Fruit fly (Drosophila melanogaster) whole organism, adult: Measurements from ENCODE around the gene wgn.

Experiments
- CG11617 ChIP-seq: fragments of 200-800 bp; sonication (Bioruptor generic); optimal IDR thresholded peaks from 2 replicates; lab custom pipeline; 2017; ENCODE audit warnings: mild to moderate bottlenecking, missing biosample characterization, missing genetic modification reagents, missing genetic modification characterization
- CG12768 ChIP-seq: fragments of 200-800 bp; sonication (Bioruptor generic); optimal IDR thresholded peaks from 2 replicates; lab custom pipeline; 2017; ENCODE audit warnings: missing biosample characterization, missing genetic modification characterization, mild to moderate bottlenecking, moderate library complexity, missing genetic modification reagents
- CG14711 ChIP-seq: fragments of 200-800 bp; sonication (Bioruptor generic); optimal IDR thresholded peaks from 2 replicates; lab custom pipeline; 2018; ENCODE audit warnings: missing biosample characterization, mild to moderate bottlenecking, missing genetic modification characterization, moderate library complexity
- CG1620 ChIP-seq: fragments of 200-800 bp; sonication (Bioruptor generic); optimal IDR thresholded peaks from 2 replicates; lab custom pipeline; 2016; ENCODE audit warnings: missing biosample characterization, missing genetic modification characterization
- CG7045 ChIP-seq: fragments of 200-800 bp; sonication (Bioruptor generic); optimal IDR thresholded peaks from 2 replicates; lab custom pipeline; 2017; ENCODE audit warnings: missing biosample characterization, mild to moderate bottlenecking, missing genetic modification characterization
- Crg-1 ChIP-seq: fragments of 200-800 bp; sonication (Bioruptor generic); optimal IDR thresholded peaks from 2 replicates; lab custom pipeline; 2016; ENCODE audit warnings: missing biosample characterization, missing genetic modification characterization
- Mnt ChIP-seq: fragments of 200-800 bp; sonication (Bioruptor generic); optimal IDR thresholded peaks from 2 replicates; lab custom pipeline; 2016; ENCODE audit warnings: missing biosample characterization, mild to moderate bottlenecking, missing genetic modification characterization
- bab1 ChIP-seq: fragments of 200-800 bp; sonication (Bioruptor generic); optimal IDR thresholded peaks from 3 replicates; lab custom pipeline; 2019; ENCODE audit warnings: missing biosample characterization, mild to moderate bottlenecking, missing genetic modification characterization, moderate library complexity
- cic ChIP-seq: fragments of 200-800 bp; sonication (Bioruptor generic); optimal IDR thresholded peaks from 2 replicates; lab custom pipeline; 2017; ENCODE audit warnings: missing biosample characterization, mild to moderate bottlenecking, missing genetic modification characterization, moderate library complexity
- cnc ChIP-seq, 2 experiments: fragments of >200 bp; optimal IDR thresholded peaks; 2 replicates each; lab custom pipeline; 2017
- kay ChIP-seq: fragments of 200-800 bp; sonication (Bioruptor generic); peaks from one replicate; lab custom pipeline; 2016; ENCODE audit warnings: missing biosample characterization, missing genetic modification characterization, borderline replicate concordance
- ovo ChIP-seq: fragments of 200-800 bp; sonication (Bioruptor generic); optimal IDR thresholded peaks from 2 replicates; lab custom pipeline; 2016; ENCODE audit warnings: missing biosample characterization, missing genetic modification characterization
- pad ChIP-seq: fragments of 200-800 bp; sonication (Bioruptor generic); optimal IDR thresholded peaks from 3 replicates; lab custom pipeline; 2017; ENCODE audit warnings: missing biosample characterization, missing genetic modification characterization, mild to moderate bottlenecking, moderate library complexity, missing genetic modification reagents
- tj ChIP-seq: fragments of 200-800 bp; sonication (Bioruptor generic); optimal IDR thresholded peaks from 3 replicates; lab custom pipeline; 2017; ENCODE audit warnings: missing biosample characterization, mild to moderate bottlenecking, missing genetic modification characterization, moderate library complexity

- peak; percentile 28 for TF ChIP-seq CG1620
- peak; percentile 26 for TF ChIP-seq tj
- TF ChIP-seq CG14711 (tag; lab: Kevin White, UChicago): peak; percentile 79
- peak; percentile 46 for TF ChIP-seq bab1 (GFP tag; lab: Kevin White, UChicago)
- peak; percentile 10 for TF ChIP-seq ovo (GFP tag; lab: Kevin White, UChicago)
- TF ChIP-seq cic (GFP tag; lab: Kevin White, UChicago): peak; percentile 25
- peak; percentile 67 for TF ChIP-seq CG11617 (GFP tag; lab: Kevin White, UChicago)
- no peak for TF ChIP-seq Crg-1 (GFP tag; lab: Kevin White, UChicago)
- TF ChIP-seq CG12768 (GFP tag; lab: Kevin White, UChicago): peak; percentile 64
- TF ChIP-seq cnc (optimal IDR thresholded peaks at IDR 0.05; lab: Kevin White, UChicago): no peak
- TF ChIP-seq pad (GFP tag; lab: Kevin White, UChicago): peak; percentile 60
- no peak for TF ChIP-seq kay (GFP tag; lab: Kevin White, UChicago)
- peak; percentile 58 for TF ChIP-seq Mnt (GFP tag; lab: Kevin White, UChicago)
- TF ChIP-seq CG7045: peak; percentile 33
Observed at dm6 chrX:18644890-18645289, 10.2 kb upstream of the wgn start.
